Fruit fly (Drosophila melanogaster) whole organism, embryonic: ENCODE measurements around the gene CG11470.

Source experiments
- Antp ChIP-seq: fragments of 200-800 bp; sonication (Bioruptor generic); optimal IDR thresholded peaks from 3 replicates; lab custom pipeline; 2016; ENCODE audit warnings: missing biosample characterization, missing genetic modification characterization
- B-H2 ChIP-seq: fragments of 200-800 bp; sonication (Bioruptor generic); optimal IDR thresholded peaks from 2 replicates; lab custom pipeline; 2018; ENCODE audit warnings: missing biosample characterization, mild to moderate bottlenecking, missing genetic modification characterization
- Bdp1 ChIP-seq: fragments of 200-800 bp; sonication (Bioruptor generic); optimal IDR thresholded peaks from 3 replicates; lab custom pipeline; 2016; ENCODE audit warnings: missing biosample characterization, missing genetic modification characterization
- CG10147 ChIP-seq: fragments of 200-800 bp; sonication (Bioruptor generic); optimal IDR thresholded peaks from 2 replicates; lab custom pipeline; 2019; ENCODE audit warnings: missing biosample characterization, mild to moderate bottlenecking, missing genetic modification characterization, moderate library complexity
- CG10209 ChIP-seq: fragments of 200-800 bp; sonication (Bioruptor generic); optimal IDR thresholded peaks from 3 replicates; lab custom pipeline; 2017; ENCODE audit warnings: missing biosample characterization, mild to moderate bottlenecking, missing genetic modification characterization, missing genetic modification reagents
- CG11696 ChIP-seq: fragments of 200-800 bp; sonication (Bioruptor generic); IDR thresholded peaks from 2 replicates; pipeline ENCODE4 v1.3.6; 2022; ENCODE audit warnings: missing biosample characterization, missing genetic modification characterization
- CG12391 ChIP-seq: fragments of 200-800 bp; sonication (Bioruptor generic); optimal IDR thresholded peaks from 3 replicates; lab custom pipeline; 2018; ENCODE audit warnings: missing biosample characterization, mild to moderate bottlenecking, missing genetic modification characterization, moderate library complexity
- CG16813 ChIP-seq: fragments of 200-800 bp; sonication (Bioruptor generic); IDR thresholded peaks from 3 replicates; pipeline ENCODE4 v1.3.6; 2022; ENCODE audit warnings: missing biosample characterization, missing genetic modification characterization; ENCODE audit not compliant: partially characterized antibody
- CG17568 ChIP-seq: fragments of 200-800 bp; sonication (Bioruptor generic); optimal IDR thresholded peaks from 2 replicates; lab custom pipeline; 2018; ENCODE audit warnings: missing biosample characterization, mild to moderate bottlenecking, missing genetic modification characterization, moderate library complexity
- CG17612 ChIP-seq: fragments of 200-800 bp; sonication (Bioruptor generic); IDR thresholded peaks from 2 replicates; pipeline ENCODE4 v1.3.6; 2022; ENCODE audit warnings: missing biosample characterization, missing genetic modification characterization
- CG30403 ChIP-seq: fragments of 200-800 bp; sonication (Bioruptor generic); optimal IDR thresholded peaks from 3 replicates; lab custom pipeline; 2016; ENCODE audit warnings: missing biosample characterization, missing genetic modification characterization
- CG3726 ChIP-seq: fragments of 200-800 bp; sonication (Bioruptor generic); IDR thresholded peaks from 3 replicates; pipeline ENCODE4, ENCODE4 v1.3.6; 2022; ENCODE audit warnings: missing biosample characterization, missing genetic modification characterization
- CG4360 ChIP-seq: fragments of 200-800 bp; sonication (Bioruptor generic); IDR thresholded peaks from 2 replicates; pipeline ENCODE4 v1.3.6; 2022; ENCODE audit warnings: missing biosample characterization, missing genetic modification characterization
- CG4707 ChIP-seq: fragments of 200-800 bp; sonication (Bioruptor generic); optimal IDR thresholded peaks from 2 replicates; lab custom pipeline; 2018; ENCODE audit warnings: missing biosample characterization, mild to moderate bottlenecking, missing genetic modification characterization, moderate library complexity
- CG4854 ChIP-seq: fragments of 200-800 bp; sonication (Bioruptor generic); optimal IDR thresholded peaks from 2 replicates; lab custom pipeline; 2016; ENCODE audit warnings: missing biosample characterization, missing genetic modification characterization, inconsistent platforms
- CG6254 ChIP-seq: fragments of 200-800 bp; sonication (Bioruptor generic); optimal IDR thresholded peaks from 3 replicates; lab custom pipeline; 2017; ENCODE audit warnings: mild to moderate bottlenecking, missing biosample characterization, missing genetic modification reagents, missing genetic modification characterization
- CG6791 ChIP-seq: fragments of 200-800 bp; sonication (Bioruptor generic); IDR thresholded peaks from 3 replicates; pipeline ENCODE4 v1.3.6; 2022; ENCODE audit warnings: missing biosample characterization, missing genetic modification characterization; ENCODE audit not compliant: partially characterized antibody
- CG7839 ChIP-seq: fragments of 200-800 bp; sonication (Bioruptor generic); optimal IDR thresholded peaks from 3 replicates; lab custom pipeline; 2018; ENCODE audit warnings: missing biosample characterization, mild to moderate bottlenecking, missing genetic modification characterization, moderate library complexity
- CG8089 ChIP-seq: fragments of 200-800 bp; sonication (Bioruptor generic); optimal IDR thresholded peaks from 3 replicates; lab custom pipeline; 2016; ENCODE audit warnings: missing biosample characterization, missing genetic modification characterization
- CG9437 ChIP-seq: fragments of 200-800 bp; sonication (Bioruptor generic); optimal IDR thresholded peaks from 2 replicates; lab custom pipeline; 2018; ENCODE audit warnings: missing biosample characterization, mild to moderate bottlenecking, missing genetic modification characterization
- CoRest ChIP-seq: fragments of 200-800 bp; sonication (Bioruptor generic); optimal IDR thresholded peaks from 3 replicates; lab custom pipeline; 2018; ENCODE audit warnings: missing biosample characterization, mild to moderate bottlenecking, missing genetic modification characterization, moderate library complexity
- D19A ChIP-seq: fragments of 200-800 bp; optimal IDR thresholded peaks from 3 replicates; lab custom pipeline; 2019; ENCODE audit warnings: missing biosample characterization, mild to moderate bottlenecking, missing genetic modification characterization, moderate library complexity
- Drgx ChIP-seq: fragments of 200-800 bp; sonication (Bioruptor generic); IDR thresholded peaks from 2 replicates; pipeline ENCODE4 v1.3.6; 2022; ENCODE audit warnings: missing biosample characterization, missing genetic modification characterization
- Fer3 ChIP-seq: fragments of 200-800 bp; sonication (Bioruptor generic); optimal IDR thresholded peaks from 2 replicates; lab custom pipeline; 2018; ENCODE audit warnings: missing biosample characterization, mild to moderate bottlenecking, missing genetic modification characterization, moderate library complexity
- HHEX ChIP-seq: fragments of 200-800 bp; sonication (Bioruptor generic); optimal IDR thresholded peaks from 3 replicates; lab custom pipeline; 2017; ENCODE audit warnings: missing biosample characterization, mild to moderate bottlenecking, missing genetic modification characterization, missing genetic modification reagents
- Hr51 ChIP-seq, 2 experiments: fragments of 200-800 bp; sonication (Bioruptor generic); optimal IDR thresholded peaks; 2 replicates in 1 of 2; 3 replicates in 1 of 2; lab custom pipeline; 2016 to 2018; ENCODE audit warnings: missing biosample characterization in 2 of 2, missing genetic modification characterization in 2 of 2, mild to moderate bottlenecking in 1 of 2, moderate library complexity in 1 of 2
- Kr ChIP-seq: fragments of 200-800 bp; sonication (Bioruptor generic); optimal IDR thresholded peaks from 2 replicates; lab custom pipeline; 2017; ENCODE audit warnings: missing biosample characterization, mild to moderate bottlenecking, missing genetic modification characterization
- Lim3 ChIP-seq: fragments of 200-800 bp; sonication (Bioruptor generic); IDR thresholded peaks from 2 replicates; pipeline ENCODE4 v1.3.6; 2022; ENCODE audit warnings: missing biosample characterization, missing genetic modification characterization
- Myb ChIP-seq: fragments of 200-800 bp; sonication (Bioruptor generic); optimal IDR thresholded peaks from 2 replicates; lab custom pipeline; 2016; ENCODE audit warnings: missing biosample characterization, missing genetic modification characterization
- NC2β ChIP-seq: fragments of 200-800 bp; sonication (Bioruptor generic); optimal IDR thresholded peaks from 2 replicates; lab custom pipeline; 2016; ENCODE audit warnings: missing biosample characterization, missing genetic modification characterization
- NFAT ChIP-seq: fragments of 200-800 bp; sonication (Bioruptor generic); IDR thresholded peaks from 2 replicates; pipeline ENCODE4 v1.3.6; 2022; ENCODE audit warnings: missing biosample characterization, missing genetic modification characterization
- NfI ChIP-seq: fragments of 200-800 bp; sonication (Bioruptor generic); optimal IDR thresholded peaks from 3 replicates; lab custom pipeline; 2018; ENCODE audit warnings: missing biosample characterization, mild to moderate bottlenecking, missing genetic modification characterization, moderate library complexity
- Oli ChIP-seq: fragments of 200-800 bp; sonication (Bioruptor generic); optimal IDR thresholded peaks from 2 replicates; lab custom pipeline; 2018; ENCODE audit warnings: missing biosample characterization, mild to moderate bottlenecking, missing genetic modification characterization, moderate library complexity
- Rx ChIP-seq: fragments of 200-800 bp; sonication (Bioruptor generic); IDR thresholded peaks from 2 replicates; pipeline ENCODE4 v1.3.6; 2022; ENCODE audit warnings: missing biosample characterization, missing genetic modification characterization
- Scr ChIP-seq: fragments of 200-800 bp; sonication (Bioruptor generic); IDR thresholded peaks from 2 replicates; pipeline ENCODE4 v1.3.6; 2022; ENCODE audit warnings: missing biosample characterization, missing genetic modification characterization; ENCODE audit not compliant: partially characterized antibody
- Sin3A ChIP-seq: fragments of >200 bp; optimal IDR thresholded peaks from 2 replicates; lab custom pipeline; 2018
- Sry-δ ChIP-seq: fragments of 200-800 bp; sonication (Bioruptor generic); optimal IDR thresholded peaks from 2 replicates; lab custom pipeline; 2016; ENCODE audit warnings: missing biosample characterization, missing genetic modification characterization
- Ssrp ChIP-seq: fragments of 200-800 bp; sonication (Bioruptor generic); optimal IDR thresholded peaks from 2 replicates; lab custom pipeline; 2018; ENCODE audit warnings: missing biosample characterization, mild to moderate bottlenecking, missing genetic modification characterization, moderate library complexity
- Xrp1 ChIP-seq: fragments of 200-800 bp; sonication (Bioruptor generic); IDR thresholded peaks from 2 replicates; pipeline ENCODE4 v1.3.6; 2022; ENCODE audit warnings: missing biosample characterization, missing genetic modification characterization
- cg ChIP-seq: fragments of 200-800 bp; sonication (Bioruptor generic); optimal IDR thresholded peaks from 3 replicates; lab custom pipeline; 2019; ENCODE audit warnings: missing biosample characterization, mild to moderate bottlenecking, missing genetic modification characterization, moderate library complexity
- chif ChIP-seq, 2 experiments: fragments of 200-800 bp; sonication (Bioruptor generic); optimal IDR thresholded peaks; 3 replicates each; lab custom pipeline; 2016; ENCODE audit warnings: missing biosample characterization in 2 of 2, missing genetic modification characterization in 2 of 2
- grn ChIP-seq: fragments of 200-800 bp; sonication (Bioruptor generic); optimal IDR thresholded peaks from 3 replicates; lab custom pipeline; 2017; ENCODE audit warnings: missing biosample characterization, missing genetic modification characterization
- gt ChIP-seq: fragments of 200-800 bp; sonication (Bioruptor generic); IDR thresholded peaks from 2 replicates; pipeline ENCODE4 v1.3.6; 2022; ENCODE audit warnings: missing biosample characterization, missing genetic modification characterization
- hth ChIP-seq: fragments of >200 bp; optimal IDR thresholded peaks from 2 replicates; lab custom pipeline; 2017; ENCODE audit warnings: inconsistent platforms
- inv ChIP-seq: fragments of 200-800 bp; sonication (Bioruptor generic); IDR thresholded peaks from 2 replicates; pipeline ENCODE4 v1.3.6; 2022; ENCODE audit warnings: missing biosample characterization, missing genetic modification characterization; ENCODE audit not compliant: partially characterized antibody
- klu ChIP-seq: fragments of 200-800 bp; sonication (Bioruptor generic); IDR thresholded peaks from 2 replicates; pipeline ENCODE4 v1.3.6; 2022; ENCODE audit warnings: missing biosample characterization, missing genetic modification characterization
- luna ChIP-seq: fragments of 200-800 bp; sonication (Bioruptor generic); optimal IDR thresholded peaks from 2 replicates; lab custom pipeline; 2016; ENCODE audit warnings: missing biosample characterization, missing genetic modification characterization
- psq ChIP-seq: fragments of 200-800 bp; sonication (Bioruptor generic); optimal IDR thresholded peaks from 2 replicates; lab custom pipeline; 2017; ENCODE audit warnings: missing biosample characterization, missing genetic modification characterization
- ranshi ChIP-seq: fragments of 200-800 bp; sonication (Bioruptor generic); IDR thresholded peaks from 2 replicates; pipeline ENCODE4 v1.3.6; 2022; ENCODE audit warnings: missing biosample characterization, missing genetic modification characterization
- twi ChIP-seq: fragments of 200-800 bp; optimal IDR thresholded peaks from 2 replicates; lab custom pipeline; 2019; ENCODE audit warnings: missing biosample characterization, mild to moderate bottlenecking, missing genetic modification characterization, moderate library complexity

Gene CG11470

DNA sequence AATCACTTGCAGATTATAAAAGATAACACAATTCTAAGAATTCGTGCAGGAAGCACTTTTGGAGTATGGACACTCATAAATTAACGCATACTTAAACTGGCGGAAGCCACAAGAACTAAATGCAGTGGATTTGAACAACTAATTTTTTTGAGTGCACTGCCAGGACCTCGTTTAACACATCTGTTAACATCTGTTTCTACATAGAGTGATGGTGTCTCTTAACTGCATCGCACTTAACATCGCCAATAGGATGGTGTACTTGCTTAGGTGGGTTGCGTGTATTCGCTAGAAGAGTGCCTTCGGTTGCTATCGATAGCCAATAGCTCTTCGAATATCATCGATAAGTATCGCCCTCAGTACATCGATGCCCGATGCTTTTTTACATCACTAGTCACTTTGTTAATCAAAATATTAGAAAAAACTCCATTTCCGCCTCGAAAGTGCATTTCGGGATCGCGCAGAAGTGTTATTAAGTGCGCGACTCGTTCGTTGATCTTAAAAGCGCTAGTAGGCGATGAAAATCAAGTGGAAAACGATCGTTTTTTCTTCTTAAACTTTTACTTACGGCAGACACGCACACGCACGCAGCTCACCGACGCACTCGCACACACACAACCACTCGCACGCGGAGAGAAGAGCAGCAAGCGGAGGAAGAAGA, 2.0 kb upstream of the CG11470 start, which contains the start of gene alph (continued):
- TF ChIP-seq psq (GFP tag; lab: Kevin White, UChicago) (no peak), CG8089 (GFP tag; lab: Kevin White, UChicago) (no peak), inv (GFP tag; lab: Robert Waterston, UW) (peak; percentile 97), CG17612 (GFP tag; lab: Robert Waterston, UW) (no peak), Rx (GFP tag; lab: Robert Waterston, UW) (no peak), D19A (tag; lab: Kevin White, UChicago) (peak; percentile 13), klu (GFP tag; lab: Robert Waterston, UW) (no peak), CG4854 (GFP tag; lab: Kevin White, UChicago) (no peak), Ssrp (no peak), CG11696 (GFP tag; lab: Robert Waterston, UW) (no peak), CG3726 (GFP tag; lab: Robert Waterston, UW) (no peak), CG6254 (GFP tag; lab: Kevin White, UChicago) (peak; percentile 42), CG4707 (GFP tag; lab: Kevin White, UChicago) (no peak), CG30403 (GFP tag; lab: Kevin White, UChicago) (peak; percentile 33), CG12391 (tag; lab: Kevin White, UChicago) (peak; percentile 51), Xrp1 (peak; percentile 65; the same call in 1 of the 2 replicates), gt (no peak), Oli (tag; lab: Kevin White, UChicago) (peak; percentile 3), CG17568 (GFP tag; lab: Kevin White, UChicago) (no peak), Kr (no peak), luna (no peak), B-H2 (GFP tag; lab: Kevin White, UChicago) (no peak), ranshi (GFP tag; lab: Robert Waterston, UW) (0 out of 2 replicates have a peak, but pooled peaks have one; percentile 14), CoRest (tag; lab: Kevin White, UChicago) (peak; percentile 37), HHEX (peak; percentile 8), grn (GFP tag; lab: Kevin White, UChicago) (peak; percentile 9), NFAT (GFP tag; lab: Robert Waterston, UW) (peak; percentile 59; the same call in 1 of the 2 replicates), Sry-δ (GFP tag; lab: Kevin White, UChicago) (peak; percentile 98), cg (GFP tag; lab: Kevin White, UChicago) (peak; percentile 96), NfI (GFP tag; lab: Kevin White, UChicago) (no peak), chif (GFP tag; optimal IDR thresholded peaks at IDR 0.05; lab: Kevin White, UChicago) (peak in 1 of 2 experiments; percentile 46), CG7839 (peak; percentile 27), CG10209 (GFP tag; lab: Kevin White, UChicago) (no peak), CG10147 (GFP tag; lab: Kevin White, UChicago) (peak; percentile 7), CG6791 (GFP tag; lab: Robert Waterston, UW) (peak; percentile 99), Myb (GFP tag; lab: Kevin White, UChicago) (peak; percentile 51), Fer3 (tag; lab: Kevin White, UChicago) (peak; percentile 16), Lim3 (GFP tag; lab: Robert Waterston, UW) (no peak), Scr (peak; percentile 96), hth (lab: Kevin White, UChicago) (no peak), Sin3A (lab: Kevin White, UChicago) (peak; percentile 78), Antp (GFP tag; lab: Kevin White, UChicago) (peak; percentile 28), CG4360 (GFP tag; lab: Robert Waterston, UW) (no peak), Hr51 (GFP tag; optimal IDR thresholded peaks at IDR 0.05; lab: Kevin White, UChicago) (peak; percentile 19 to 33), NC2β (GFP tag; lab: Kevin White, UChicago) (peak; percentile 20), Drgx (peak; percentile 18; the same call in 1 of the 2 replicates), twi (tag; lab: Kevin White, UChicago) (peak; percentile 39), Bdp1 (peak; percentile 26), CG16813 (GFP tag; lab: Robert Waterston, UW) (peak; percentile 99), CG9437 (GFP tag; lab: Kevin White, UChicago) (peak; percentile 1)
